Fruit fly (Drosophila melanogaster) whole organism, embryonic: ENCODE results near the gene CG12116.

ENCODE experiments used
- Antp ChIP-seq: fragments of 200-800 bp; sonication (Bioruptor generic); optimal IDR thresholded peaks from 3 replicates; lab custom pipeline; 2016; ENCODE audit warnings: missing biosample characterization, missing genetic modification characterization
- CG17328 ChIP-seq: fragments of 200-800 bp; sonication (Bioruptor generic); IDR thresholded peaks from 2 replicates; pipeline ENCODE4 v1.3.6; 2022; ENCODE audit warnings: missing biosample characterization, missing genetic modification characterization
- CG3281 ChIP-seq: fragments of 200-800 bp; sonication (Bioruptor generic); optimal IDR thresholded peaks from 3 replicates; lab custom pipeline; 2017; ENCODE audit warnings: missing biosample characterization, mild to moderate bottlenecking, missing genetic modification characterization
- CG9817 ChIP-seq: fragments of 200-800 bp; sonication (Bioruptor generic); optimal IDR thresholded peaks from 2 replicates; lab custom pipeline; 2018; ENCODE audit warnings: missing biosample characterization, mild to moderate bottlenecking, missing genetic modification characterization, moderate library complexity
- CkIIα-i1 ChIP-seq: fragments of 200-800 bp; sonication (Bioruptor generic); IDR thresholded peaks from 2 replicates; pipeline ENCODE4 v1.3.6; 2022; ENCODE audit warnings: missing biosample characterization, missing genetic modification characterization
- Lpt ChIP-seq: fragments of >200 bp; optimal IDR thresholded peaks from 2 replicates; lab custom pipeline; 2018; ENCODE audit warnings: missing biosample characterization, missing genetic modification characterization
- ara ChIP-seq: fragments of 200-800 bp; sonication (Bioruptor generic); IDR thresholded peaks from 2 replicates; pipeline ENCODE4 v1.3.6; 2022; ENCODE audit warnings: missing biosample characterization, missing genetic modification characterization
- exex ChIP-seq: fragments of 200-800 bp; sonication (Bioruptor generic); optimal IDR thresholded peaks from 4 replicates; lab custom pipeline; 2018; ENCODE audit warnings: missing biosample characterization, mild to moderate bottlenecking, missing genetic modification characterization, moderate library complexity
- gcm2 ChIP-seq: fragments of 200-800 bp; sonication (Bioruptor generic); optimal IDR thresholded peaks from 2 replicates; lab custom pipeline; 2016; ENCODE audit warnings: missing biosample characterization, missing genetic modification characterization
- kay ChIP-seq: fragments of 200-800 bp; sonication (Bioruptor generic); optimal IDR thresholded peaks from 2 replicates; lab custom pipeline; 2016; ENCODE audit warnings: missing biosample characterization, missing genetic modification characterization
- nmo ChIP-seq: fragments of 200-800 bp; sonication (Bioruptor generic); optimal IDR thresholded peaks from 2 replicates; lab custom pipeline; 2018; ENCODE audit warnings: missing biosample characterization, mild to moderate bottlenecking, missing genetic modification characterization, moderate library complexity
- peb ChIP-seq: fragments of 200-800 bp; sonication (Bioruptor generic); IDR thresholded peaks from 2 replicates; pipeline ENCODE4 v1.3.6; 2022; ENCODE audit warnings: missing biosample characterization, missing genetic modification characterization
- salm ChIP-seq: fragments of 200-800 bp; sonication (Bioruptor generic); optimal IDR thresholded peaks from 2 replicates; lab custom pipeline; 2018; ENCODE audit warnings: missing biosample characterization, mild to moderate bottlenecking, missing genetic modification characterization

DNA sequence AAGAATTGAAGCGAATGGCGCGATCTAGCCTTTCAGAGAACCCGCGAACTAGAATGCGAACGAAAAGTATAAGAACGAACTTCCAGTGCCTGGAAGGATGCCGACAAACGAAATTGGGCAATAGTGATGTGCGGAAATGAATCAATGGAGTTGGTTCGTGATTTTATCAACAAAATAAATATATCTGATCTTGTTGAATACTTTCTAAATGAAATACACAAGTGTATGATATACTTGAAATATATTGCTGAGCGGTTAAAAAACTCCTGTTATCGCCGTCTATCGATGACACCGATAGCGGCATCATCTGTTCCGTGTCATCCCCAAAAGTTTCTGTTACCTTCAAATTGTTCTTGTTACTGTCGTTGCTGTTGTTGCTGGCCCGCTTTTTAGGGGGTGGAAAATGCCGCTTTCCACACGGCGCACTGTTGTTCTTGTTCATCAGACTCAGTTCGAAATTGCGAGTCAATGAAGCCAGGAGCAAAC is 20.7 kb upstream of the CG12116 start, which contains the start of gene otu:
- TF ChIP-seq kay (GFP tag; lab: Kevin White, UChicago) (no peak), Antp (GFP tag; lab: Kevin White, UChicago) (no peak), ara (GFP tag; lab: Robert Waterston, UW) (no peak), gcm2 (GFP tag; lab: Kevin White, UChicago) (no peak), salm (tag; lab: Kevin White, UChicago) (no peak), nmo (GFP tag; lab: Kevin White, UChicago) (no peak), peb (no peak), exex (tag; lab: Kevin White, UChicago) (no peak), CG3281 (GFP tag; lab: Kevin White, UChicago) (no peak), CG9817 (tag; lab: Kevin White, UChicago) (no peak), CkIIα-i1 (GFP tag; lab: Robert Waterston, UW) (no peak), CG17328 (GFP tag; lab: Robert Waterston, UW) (no peak), Lpt (GFP tag; lab: Kevin White, UChicago) (no peak)
